Fruit fly (Drosophila melanogaster): ENCODE data around the gene Osi8.

Gene Osi8

DNA sequence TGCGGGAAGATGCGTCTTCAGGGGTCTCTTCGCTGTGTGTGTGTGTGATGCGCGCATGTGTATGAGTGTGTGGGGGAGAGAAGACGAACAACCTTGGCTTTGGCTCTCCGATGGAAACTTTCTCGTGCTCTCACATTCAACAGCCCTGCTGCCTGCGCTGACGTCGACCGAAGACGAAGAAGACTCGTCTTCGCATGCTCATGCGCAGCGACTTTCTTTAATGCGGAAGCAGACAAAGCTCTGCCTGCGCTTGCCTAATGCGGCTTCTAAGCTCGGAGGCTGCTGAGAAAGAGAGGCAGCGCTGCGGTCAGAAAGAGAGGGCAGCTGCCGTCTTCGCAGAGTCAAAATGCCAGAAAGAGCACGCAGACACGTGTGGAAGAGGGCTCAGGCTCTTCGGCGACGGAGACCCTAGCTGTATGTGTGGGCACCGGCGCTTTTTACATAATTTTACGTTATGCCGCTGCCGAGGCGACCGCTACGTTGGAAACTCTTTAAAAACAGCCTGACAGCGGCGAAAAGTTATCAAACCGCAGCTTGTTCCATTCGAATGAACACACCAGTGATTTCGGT, 20.7 kb upstream of the Osi8 start, which contains the start of gene Osi6:
Gene Osi6, plus strand, starts transcription at position 520 of the 570 bp plus-strand sequence.
- TF ChIP-seq CG17801 (GFP tag; optimal IDR thresholded peaks at IDR 0.05; ENCODE audit: partially characterized antibody): no peak

DNA sequence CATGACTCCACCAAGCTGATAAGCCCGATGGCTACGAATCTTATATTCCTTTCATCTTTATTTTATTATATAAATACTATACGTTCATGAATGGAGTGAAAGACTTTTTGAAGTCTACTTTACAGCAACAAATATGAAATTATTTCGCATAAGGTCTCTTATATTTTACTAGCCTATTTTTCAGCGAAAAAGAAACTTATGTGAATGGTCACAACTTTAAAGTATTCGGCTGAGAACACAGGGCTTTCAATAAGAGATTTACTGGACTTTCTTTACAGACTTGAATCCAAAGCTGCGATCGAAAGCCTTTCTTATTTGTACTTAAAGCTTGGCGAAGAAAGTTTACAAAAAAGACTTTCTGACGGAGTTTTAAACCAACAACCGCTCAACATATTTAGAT, 16.0 kb upstream of the Osi8 start:
- no peak for TF ChIP-seq CG17801 (GFP tag; optimal IDR thresholded peaks at IDR 0.05; ENCODE audit: partially characterized antibody)

DNA sequence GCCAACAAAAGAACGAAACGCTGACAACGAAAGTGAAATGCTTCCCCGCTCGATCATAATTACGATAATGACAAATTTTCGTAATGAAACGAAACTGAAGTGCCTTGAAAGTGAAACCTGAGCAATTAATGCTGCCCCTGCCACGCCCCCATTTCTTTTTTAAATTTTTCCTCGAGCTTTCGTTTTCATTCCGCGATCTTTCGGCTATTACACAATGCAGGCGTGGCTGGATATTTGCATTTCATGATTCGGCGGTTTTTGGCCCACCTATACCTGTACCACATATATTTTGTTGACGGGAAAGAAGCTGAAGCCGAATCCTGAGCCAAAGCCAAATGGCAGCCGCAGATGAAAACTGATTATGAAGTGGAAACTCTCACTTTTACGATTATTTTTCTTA, 14.7 kb upstream of the Osi8 start:
- TF ChIP-seq CG17801 (GFP tag; optimal IDR thresholded peaks at IDR 0.05; ENCODE audit: partially characterized antibody): no peak

DNA sequence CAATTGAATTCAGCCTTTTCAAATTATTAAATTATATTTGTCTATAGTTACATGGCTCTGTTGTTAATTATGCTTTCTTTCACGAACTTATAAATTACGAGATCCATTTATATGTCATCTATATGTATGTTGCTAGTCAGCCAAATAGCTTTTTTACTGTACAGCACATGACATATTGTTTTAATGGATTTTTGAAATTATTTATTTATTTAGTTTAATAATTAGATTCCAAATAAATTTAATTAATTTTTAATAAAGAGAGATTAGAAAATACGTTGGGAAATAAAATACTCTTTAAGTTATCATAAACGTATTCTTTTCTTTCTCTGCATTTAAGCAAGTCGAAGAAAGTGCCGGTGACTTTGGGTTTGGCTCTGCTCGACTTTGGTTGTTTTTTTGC, 13.7 kb upstream of the Osi8 start:
- no peak for TF ChIP-seq CG17801 (GFP tag; optimal IDR thresholded peaks at IDR 0.05; ENCODE audit: partially characterized antibody)

DNA sequence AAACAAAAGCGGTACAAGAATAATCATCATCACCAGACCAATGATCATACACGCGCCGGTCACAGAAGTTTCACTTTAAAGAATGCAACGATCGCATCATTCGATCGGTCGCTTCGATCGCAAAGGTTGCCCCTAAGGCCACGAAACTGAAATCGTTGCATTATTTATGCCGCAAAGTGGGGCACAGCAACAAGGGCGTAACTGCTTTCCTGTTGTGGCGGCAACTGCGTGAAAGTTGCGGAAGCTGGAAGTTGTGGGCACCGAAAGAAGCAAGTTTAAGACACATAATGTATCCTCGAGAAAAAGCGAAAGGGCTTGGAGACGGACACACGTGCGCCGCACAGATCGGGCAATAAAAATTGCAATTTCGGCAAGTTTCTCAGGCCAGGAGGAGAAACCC, 10.9 kb upstream of the Osi8 start:
- no peak for TF ChIP-seq CG17801 (GFP tag; optimal IDR thresholded peaks at IDR 0.05; ENCODE audit: partially characterized antibody)

DNA sequence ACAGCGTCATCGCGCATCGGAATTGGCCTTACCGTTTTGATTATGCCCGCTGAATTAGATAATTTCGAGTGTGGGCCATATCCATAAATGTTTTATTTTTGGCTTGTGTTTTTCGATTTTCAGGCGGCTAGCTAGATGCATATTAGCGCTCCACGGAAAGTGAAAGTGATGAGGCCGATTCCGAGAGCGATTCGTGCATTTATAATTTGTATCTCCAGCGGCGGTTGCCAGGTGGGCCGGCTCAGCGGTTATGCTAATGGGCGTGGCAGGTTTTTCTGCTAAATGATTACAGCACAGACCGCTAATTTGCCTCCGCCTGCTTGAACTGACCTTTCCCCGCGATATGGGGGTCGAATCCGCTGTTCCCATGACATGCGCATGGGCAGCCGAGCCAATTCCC, 10.0 kb upstream of the Osi8 start:
- no peak for TF ChIP-seq CG17801 (GFP tag; optimal IDR thresholded peaks at IDR 0.05; ENCODE audit: partially characterized antibody)

DNA sequence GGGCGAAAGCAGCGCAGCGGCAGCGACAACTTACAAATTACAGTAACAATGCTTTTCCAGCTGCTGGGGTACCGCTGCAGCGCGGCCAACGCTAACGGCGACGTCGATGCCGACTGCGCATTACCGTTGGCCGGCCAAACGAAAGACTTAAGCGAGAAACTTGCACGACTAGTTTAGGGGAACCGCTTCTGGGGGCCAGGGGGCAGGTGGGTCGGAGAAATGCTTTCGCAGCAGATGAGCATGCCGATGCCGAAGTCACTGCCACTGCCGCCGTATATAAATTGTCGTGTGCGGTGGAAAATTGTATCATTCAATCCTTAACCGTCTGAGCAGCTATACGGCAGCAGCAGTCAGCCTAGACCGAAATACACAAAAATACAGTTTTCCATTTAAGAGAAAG, 6.3 kb upstream of the Osi8 start, which contains the start of gene Osi7:
Gene Osi7, plus strand, starts transcription at position 301 of the 400 bp plus-strand sequence.
- no peak for TF ChIP-seq CG17801 (GFP tag; optimal IDR thresholded peaks at IDR 0.05; ENCODE audit: partially characterized antibody)

DNA sequence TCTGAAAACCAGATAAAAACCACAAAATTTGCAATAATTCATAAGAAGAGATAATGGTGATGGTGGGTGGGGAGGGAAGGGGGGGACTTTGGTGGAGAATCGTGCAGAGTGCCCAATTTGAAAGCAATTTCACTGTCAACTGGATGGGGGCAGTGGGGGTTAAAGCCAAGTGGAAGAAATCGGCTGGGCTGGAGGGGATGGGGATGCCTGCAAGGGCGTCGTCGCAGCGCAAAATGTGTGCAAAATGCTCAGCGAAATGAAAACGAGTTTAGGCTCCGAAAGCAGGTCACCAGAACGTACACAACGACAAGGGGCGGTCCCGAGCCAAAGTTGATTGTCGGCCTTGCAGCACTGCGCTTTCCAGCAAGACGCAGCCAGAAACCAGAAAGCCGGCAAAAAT, 2.2 kb upstream of the Osi8 start:
- no peak for TF ChIP-seq CG17801 (GFP tag; optimal IDR thresholded peaks at IDR 0.05; ENCODE audit: partially characterized antibody)

DNA sequence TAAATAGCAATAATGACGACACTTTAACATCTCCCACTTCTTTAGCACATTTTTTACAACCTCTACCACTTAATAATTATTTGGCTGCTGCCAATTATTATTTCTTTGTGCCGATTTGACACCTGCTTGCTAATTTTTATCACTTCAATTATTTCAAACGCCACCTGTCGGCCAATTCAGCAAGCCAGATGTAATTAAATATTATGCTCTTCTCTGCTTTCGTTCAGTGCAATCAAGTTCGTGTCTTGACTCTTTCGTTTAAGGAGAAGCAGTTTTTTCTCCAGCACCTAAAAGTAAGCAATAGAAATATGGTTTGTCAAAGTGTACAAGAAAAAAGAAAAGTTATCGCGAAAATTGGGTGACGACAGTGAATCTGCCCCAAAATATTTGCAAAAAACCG, 537 bp upstream of the Osi8 start:
- TF ChIP-seq CG17801 (GFP tag; optimal IDR thresholded peaks at IDR 0.05; ENCODE audit: partially characterized antibody): no peak

DNA sequence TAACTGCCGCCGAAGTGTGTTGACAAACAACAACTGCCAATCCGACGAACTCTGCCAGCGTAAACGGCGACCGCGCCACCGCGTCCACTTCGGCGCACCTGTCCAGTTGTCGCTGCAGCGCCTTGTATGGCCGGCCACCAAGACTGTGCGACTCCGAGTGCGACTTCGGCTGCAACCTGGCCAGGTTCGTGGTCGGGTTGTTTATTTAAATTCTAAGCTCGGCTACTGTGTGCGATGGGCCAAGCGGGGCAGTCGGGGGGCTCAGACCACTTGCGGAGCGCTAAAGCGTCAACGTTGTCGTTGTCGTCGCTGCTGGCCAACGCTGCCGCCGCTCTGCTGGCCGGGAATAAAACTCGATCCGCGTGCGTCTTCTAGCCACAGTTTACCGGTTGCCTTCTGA, 4.9 kb downstream of the Osi8 start, which contains the start of gene Osi9:
Gene Osi9, plus strand, starts transcription at position 375 of the 400 bp plus-strand sequence.
- no peak for TF ChIP-seq CG17801 (GFP tag; optimal IDR thresholded peaks at IDR 0.05; ENCODE audit: partially characterized antibody)

DNA sequence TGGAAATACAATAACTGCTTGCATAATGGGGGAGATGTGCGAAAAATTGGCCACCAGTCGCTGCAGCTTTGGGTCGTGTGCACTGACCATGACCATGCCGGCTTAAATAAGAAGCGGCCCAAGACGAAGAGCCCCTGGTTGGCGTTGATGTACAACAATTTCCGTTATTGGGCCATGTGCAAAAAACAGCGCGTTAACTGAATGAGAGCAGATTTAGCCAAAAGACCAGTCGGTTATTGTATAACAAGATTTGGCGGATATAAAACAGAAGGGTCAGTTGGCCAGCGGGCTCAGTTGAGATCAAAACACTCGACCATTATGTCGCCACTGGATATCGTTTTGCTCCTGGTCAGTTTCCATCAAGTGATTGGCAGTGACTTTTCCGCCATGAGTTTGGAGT, 8.7 kb downstream of the Osi8 start, which contains the start of gene Osi10a:
Gene Osi10a, plus strand, starts transcription at position 301 of the 400 bp plus-strand sequence.
- TF ChIP-seq CG17801 (GFP tag; optimal IDR thresholded peaks at IDR 0.05; ENCODE audit: partially characterized antibody): no peak

DNA sequence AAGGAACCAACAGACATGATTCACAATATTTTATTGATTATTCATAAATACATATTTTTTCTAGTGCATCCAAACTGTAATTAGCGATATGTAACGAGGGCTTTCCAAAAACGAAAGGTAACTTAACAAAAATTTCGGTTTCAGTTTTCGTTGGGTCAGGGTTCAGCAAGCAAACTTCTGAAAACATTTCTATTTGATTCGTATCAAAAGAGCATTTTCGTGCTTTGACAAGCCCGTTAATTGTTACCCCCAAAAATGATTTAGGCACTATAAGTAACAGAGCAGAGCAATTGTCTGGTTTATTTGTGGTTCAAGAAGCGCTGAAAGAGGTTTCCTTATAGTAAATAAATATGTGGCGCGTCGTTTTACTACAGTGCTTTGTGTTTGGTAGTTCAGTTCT, 10.9 kb downstream of the Osi8 start, which contains the start of gene Osi10b:
Gene Osi10b, plus strand, starts transcription at position 301 of the 400 bp plus-strand sequence.
- TF ChIP-seq CG17801 (GFP tag; optimal IDR thresholded peaks at IDR 0.05; ENCODE audit: partially characterized antibody): no peak

DNA sequence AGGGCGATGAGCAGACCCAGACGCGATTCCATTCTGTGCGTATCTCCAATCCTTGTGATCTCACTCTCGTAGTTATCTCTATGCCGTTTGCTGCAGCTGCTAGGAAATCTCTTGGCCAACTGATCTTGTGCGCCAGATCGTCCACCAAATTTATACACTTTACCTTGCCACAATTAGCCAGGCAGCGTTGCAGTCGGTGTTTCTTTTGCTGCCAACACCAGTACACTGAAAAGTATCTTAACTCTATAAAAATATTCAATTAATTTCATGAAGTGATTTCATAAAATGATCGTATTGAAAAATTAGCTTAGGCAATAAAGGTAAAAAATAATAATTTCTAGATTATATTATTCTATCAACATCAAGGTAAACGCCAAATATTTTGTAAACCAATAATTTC, 13.7 kb downstream of the Osi8 start, which contains the start of gene Osi11:
Gene Osi11, minus strand, starts transcription at position 101 of the 400 bp plus-strand sequence.
- no peak for TF ChIP-seq CG17801 (GFP tag; optimal IDR thresholded peaks at IDR 0.05; ENCODE audit: partially characterized antibody)

DNA sequence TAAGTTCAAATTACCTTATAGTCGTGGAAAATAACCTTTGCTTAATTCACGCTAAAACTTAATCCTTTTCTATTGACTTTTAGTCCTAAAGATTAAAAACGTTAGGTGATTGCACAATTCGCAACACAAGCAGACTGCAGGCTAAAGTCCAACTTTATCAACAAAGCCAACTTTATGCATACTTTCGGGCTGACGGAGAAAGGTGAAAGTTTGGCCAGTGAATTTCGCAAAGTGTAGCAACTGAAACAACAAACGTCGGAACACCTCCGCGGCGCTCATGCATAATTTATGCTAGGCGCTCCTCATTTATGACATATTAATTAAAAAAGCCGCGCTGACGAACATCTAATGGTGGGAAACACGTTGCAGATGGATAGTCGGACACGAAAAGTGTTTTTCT, 15.0 kb downstream of the Osi8 start:
- no peak for TF ChIP-seq CG17801 (GFP tag; optimal IDR thresholded peaks at IDR 0.05; ENCODE audit: partially characterized antibody)

DNA sequence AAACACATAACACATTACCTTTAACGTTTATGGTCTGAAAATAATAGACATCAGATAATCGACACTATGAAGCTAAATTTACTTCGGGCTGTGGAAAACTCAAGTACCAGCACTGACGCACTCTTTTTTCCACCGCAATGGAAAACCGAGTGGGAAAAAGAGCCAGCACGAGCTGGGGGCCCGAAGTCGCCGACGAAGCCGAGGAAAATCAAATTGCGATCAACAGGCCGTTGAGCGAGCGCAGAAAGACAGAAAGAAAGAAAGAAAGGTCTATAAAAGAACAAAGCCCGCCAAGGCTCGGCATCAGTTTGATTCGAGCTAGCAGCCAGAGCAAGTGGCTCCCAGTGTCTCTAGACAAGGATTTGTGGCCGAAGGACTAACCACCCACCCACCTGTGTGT, 23.3 kb downstream of the Osi8 start, which contains the start of gene Osi12:
Gene Osi12, plus strand, starts transcription at position 301 of the 400 bp plus-strand sequence.
- TF ChIP-seq CG17801 (GFP tag; optimal IDR thresholded peaks at IDR 0.05; ENCODE audit: partially characterized antibody): no peak

DNA sequence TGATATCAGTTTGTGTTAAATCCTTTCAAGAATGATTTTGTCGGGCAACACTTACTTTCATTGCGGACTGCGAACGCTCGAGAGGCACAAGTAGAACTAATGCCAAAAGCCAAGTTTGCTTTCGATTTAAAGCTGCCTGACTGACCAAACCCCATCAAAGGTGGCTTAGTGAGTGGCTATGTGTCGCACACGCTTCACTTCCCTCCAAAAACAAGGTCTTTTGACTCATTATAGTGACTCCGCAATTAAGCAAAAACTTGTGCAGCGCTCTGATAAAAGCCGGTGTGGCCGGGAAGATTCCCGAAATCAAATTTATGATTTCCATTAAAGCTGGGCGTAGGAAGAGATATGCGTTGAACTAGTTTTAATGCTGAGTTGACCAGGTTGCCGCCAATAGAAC, 30.1 kb downstream of the Osi8 start, which contains the start of gene CG15597:
Gene CG15597, minus strand, starts transcription at position 101 of the 400 bp plus-strand sequence.
- no peak for TF ChIP-seq CG17801 (GFP tag; optimal IDR thresholded peaks at IDR 0.05; ENCODE audit: partially characterized antibody)

DNA sequence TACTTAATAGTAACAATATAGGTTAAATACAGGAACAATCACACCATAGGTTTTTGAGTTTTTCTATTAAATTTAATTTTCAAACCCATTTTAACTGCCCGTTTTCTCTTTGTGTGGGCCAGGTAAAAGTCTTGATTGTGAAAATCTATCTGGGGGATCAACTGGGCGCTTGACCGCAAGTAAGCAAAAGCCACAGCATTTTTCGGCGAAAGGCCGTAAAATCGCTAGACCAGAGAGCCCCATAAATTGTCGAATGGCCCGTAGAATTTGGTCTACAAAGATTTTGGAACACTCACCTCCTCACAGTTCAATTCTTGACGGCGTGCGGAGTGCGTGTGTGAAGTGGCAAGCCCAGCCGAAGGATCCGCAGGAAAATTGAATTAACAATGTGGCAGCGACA, 32.5 kb downstream of the Osi8 start, which contains the start of gene CG15594:
Gene CG15594, plus strand, starts transcription at position 301 of the 400 bp plus-strand sequence.
- no peak for TF ChIP-seq CG17801 (GFP tag; optimal IDR thresholded peaks at IDR 0.05; ENCODE audit: partially characterized antibody)

Data from ovary, adult (tissue).